ENCODE assay signal across 5 fruit fly cellular contexts in genomic region chr3R:10111815-10112185, dm6.
TF ChIP-seq lines count a peak whose summit lies in the region.

No protein-coding gene starts in this region.

- TF ChIP-seq CTCF in whole organism, embryonic (GFP tag; optimal IDR thresholded peaks at IDR 0.05; lab: Kevin White, UChicago), result no peak

TF ChIP-seq in whole organism, adult, 20 proteins besides CTCF, POLR2A, EP300 and RAD21:
- TF ChIP-seq CG11617 (GFP tag; optimal IDR thresholded peaks at IDR 0.05; lab: Kevin White, UChicago) (peak; percentile 76), CG33017 (tag; optimal IDR thresholded peaks at IDR 0.05; lab: Kevin White, UChicago) (peak; percentile 14), Mnt (GFP tag; optimal IDR thresholded peaks at IDR 0.05; lab: Kevin White, UChicago) (no peak), CG14711 (tag; optimal IDR thresholded peaks at IDR 0.05; lab: Kevin White, UChicago) (peak; percentile 8), CG7045 (GFP tag; optimal IDR thresholded peaks at IDR 0.05; lab: Kevin White, UChicago) (peak; percentile 26), cnc (optimal IDR thresholded peaks at IDR 0.05; lab: Kevin White, UChicago) (no peak), toe (GFP tag; optimal IDR thresholded peaks at IDR 0.05; lab: Kevin White, UChicago) (peak; percentile 4), CG7101 (tag; optimal IDR thresholded peaks at IDR 0.05; lab: Kevin White, UChicago) (peak; percentile 47), Clk (GFP tag; optimal IDR thresholded peaks at IDR 0.05; lab: Kevin White, UChicago) (no peak)
TF ChIP-seq in whole organism, adult: peak in this region for 6.

TF ChIP-seq in whole organism, embryonic, 481 proteins besides CTCF, POLR2A, EP300 and RAD21 (continues in another document):
- TF ChIP-seq CG30020 (tag; optimal IDR thresholded peaks at IDR 0.05; lab: Kevin White, UChicago), result no peak
- TF ChIP-seq Xbp1 (GFP tag; optimal IDR thresholded peaks at IDR 0.05; lab: Kevin White, UChicago), result peak; percentile 14
- peak; percentile 21 for TF ChIP-seq tio (GFP tag; optimal IDR thresholded peaks at IDR 0.05; lab: Kevin White, UChicago)
- no peak for TF ChIP-seq hth (optimal IDR thresholded peaks at IDR 0.05; lab: Kevin White, UChicago)
- TF ChIP-seq tin (GFP tag; optimal IDR thresholded peaks at IDR 0.05; lab: Kevin White, UChicago), result no peak
- 0 out of 3 replicates have a peak, but pooled peaks have one; percentile 10 for TF ChIP-seq CG11695 (GFP tag; IDR thresholded peaks at IDR 0.05; lab: Robert Waterston, UW)
- no peak for TF ChIP-seq CG1602 (GFP tag; optimal IDR thresholded peaks at IDR 0.05; lab: Kevin White, UChicago)
- no peak for TF ChIP-seq ham (GFP tag; IDR thresholded peaks at IDR 0.05; lab: Robert Waterston, UW)
- no peak for TF ChIP-seq rib (GFP tag; IDR thresholded peaks at IDR 0.05; lab: Robert Waterston, UW)
- TF ChIP-seq CG3281 (GFP tag; optimal IDR thresholded peaks at IDR 0.05; lab: Kevin White, UChicago), result peak; percentile 4
- peak; percentile 46 for TF ChIP-seq CG2712 (tag; optimal IDR thresholded peaks at IDR 0.05; lab: Kevin White, UChicago)
- no peak for TF ChIP-seq sens-2 (GFP tag; IDR thresholded peaks at IDR 0.05; lab: Robert Waterston, UW)
- TF ChIP-seq CG12219 (GFP tag; optimal IDR thresholded peaks at IDR 0.05; lab: Kevin White, UChicago), result no peak
- TF ChIP-seq CG7839 (tag; optimal IDR thresholded peaks at IDR 0.05; lab: Kevin White, UChicago), result peak; percentile 41
- TF ChIP-seq lilli (GFP tag; optimal IDR thresholded peaks at IDR 0.05; lab: Kevin White, UChicago), result no peak
- TF ChIP-seq CG30403 (GFP tag; optimal IDR thresholded peaks at IDR 0.05; lab: Kevin White, UChicago), result peak; percentile 44
- TF ChIP-seq CG13624 (GFP tag; optimal IDR thresholded peaks at IDR 0.05; lab: Kevin White, UChicago), result no peak
- TF ChIP-seq scrt (GFP tag; optimal IDR thresholded peaks at IDR 0.05; lab: Kevin White, UChicago), result no peak
- TF ChIP-seq Dbx (GFP tag; IDR thresholded peaks at IDR 0.05; lab: Robert Waterston, UW), result 0 out of 3 replicates have a peak, but pooled peaks have one; percentile 13
- peak; percentile 7 for TF ChIP-seq CG13424 (tag; optimal IDR thresholded peaks at IDR 0.05; lab: Kevin White, UChicago)
- TF ChIP-seq bbx (GFP tag; IDR thresholded peaks at IDR 0.05; lab: Robert Waterston, UW; ENCODE audit: partially characterized antibody), result no peak

TF ChIP-seq in whole organism, prepupa, 60 proteins besides CTCF, POLR2A, EP300 and RAD21 (continues in another document):
- peak; percentile 5 for TF ChIP-seq CG31627 (GFP tag; optimal IDR thresholded peaks at IDR 0.05; lab: Kevin White, UChicago)
- TF ChIP-seq Met (GFP tag; optimal IDR thresholded peaks at IDR 0.05; lab: Kevin White, UChicago), result peak; percentile 49
- peak; percentile 41 for TF ChIP-seq CG8632 (GFP tag; optimal IDR thresholded peaks at IDR 0.05; lab: Kevin White, UChicago)
- TF ChIP-seq Lpt (GFP tag; optimal IDR thresholded peaks at IDR 0.05; lab: Kevin White, UChicago), result no peak
- TF ChIP-seq CG1621 (tag; optimal IDR thresholded peaks at IDR 0.05; lab: Kevin White, UChicago), result no peak
- no peak for TF ChIP-seq ss (GFP tag; optimal IDR thresholded peaks at IDR 0.05; lab: Kevin White, UChicago)
- TF ChIP-seq CG15336 (GFP tag; IDR thresholded peaks at IDR 0.05; lab: Robert Waterston, UW), result peak; percentile 61
- no peak for TF ChIP-seq lz (GFP tag; optimal IDR thresholded peaks at IDR 0.05; lab: Kevin White, UChicago)
- peak; percentile 38 for TF ChIP-seq CG34406 (GFP tag; optimal IDR thresholded peaks at IDR 0.05; lab: Kevin White, UChicago)
- TF ChIP-seq Ets21C (GFP tag; optimal IDR thresholded peaks at IDR 0.05; lab: Kevin White, UChicago), result no peak
- TF ChIP-seq fd85E (GFP tag; optimal IDR thresholded peaks at IDR 0.05; lab: Kevin White, UChicago), result no peak
- TF ChIP-seq CG7368 (GFP tag; optimal IDR thresholded peaks at IDR 0.05; lab: Kevin White, UChicago), result no peak
- no peak for TF ChIP-seq Eip93F (GFP tag; optimal IDR thresholded peaks at IDR 0.05; lab: Kevin White, UChicago)
- peak in 1 of 2 experiments; percentile 40 for TF ChIP-seq salr (GFP tag; optimal IDR thresholded peaks at IDR 0.05; lab: Kevin White, UChicago)
- TF ChIP-seq CG3919 (GFP tag; optimal IDR thresholded peaks at IDR 0.05; lab: Kevin White, UChicago), result peak; percentile 26
- TF ChIP-seq CG6276 (GFP tag; optimal IDR thresholded peaks at IDR 0.05; lab: Kevin White, UChicago), result peak; percentile 38
- TF ChIP-seq CG32006 (GFP tag; optimal IDR thresholded peaks at IDR 0.05; lab: Kevin White, UChicago), result peak; percentile 75
- peak; percentile 34; the same call in 1 of the 3 replicates for TF ChIP-seq CG6163 (GFP tag; IDR thresholded peaks at IDR 0.05; lab: Robert Waterston, UW)
- no peak for TF ChIP-seq CG6854 (GFP tag; optimal IDR thresholded peaks at IDR 0.05; lab: Kevin White, UChicago)
- peak; percentile 3 for TF ChIP-seq net (GFP tag; optimal IDR thresholded peaks at IDR 0.05; lab: Kevin White, UChicago)
- TF ChIP-seq Gug (GFP tag; IDR thresholded peaks at IDR 0.05; lab: Robert Waterston, UW), result 0 out of 2 replicates have a peak, but pooled peaks have one; percentile 30

TF ChIP-seq in whole organism, pupa, 21 proteins besides CTCF, POLR2A, EP300 and RAD21:
- no peak for TF ChIP-seq Pif1A (GFP tag; optimal IDR thresholded peaks at IDR 0.05; lab: Kevin White, UChicago)
- TF ChIP-seq EcR (GFP tag; optimal IDR thresholded peaks at IDR 0.05; lab: Kevin White, UChicago), result no peak
- no peak for TF ChIP-seq CG13204 (GFP tag; optimal IDR thresholded peaks at IDR 0.05; lab: Kevin White, UChicago)
- peak; percentile 60 for TF ChIP-seq CG14655 (GFP tag; optimal IDR thresholded peaks at IDR 0.05; lab: Kevin White, UChicago)
- TF ChIP-seq fd96Ca (GFP tag; IDR thresholded peaks at IDR 0.05; lab: Robert Waterston, UW), result no peak; the same call in 2 of the 3 replicates
- peak; percentile 11 for TF ChIP-seq CG9948 (tag; optimal IDR thresholded peaks at IDR 0.05; lab: Kevin White, UChicago)
- TF ChIP-seq CG15710 (tag; optimal IDR thresholded peaks at IDR 0.05; lab: Kevin White, UChicago), result peak; percentile 12
- TF ChIP-seq CG4496 (GFP tag; IDR thresholded peaks at IDR 0.05; lab: Robert Waterston, UW), result peak; percentile 38; the same call in 1 of the 3 replicates
- TF ChIP-seq CG10348 (GFP tag; IDR thresholded peaks at IDR 0.05; lab: Robert Waterston, UW), result no peak
- peak; percentile 11 for TF ChIP-seq Snoo (tag; optimal IDR thresholded peaks at IDR 0.05; lab: Kevin White, UChicago)
- TF ChIP-seq CG12605 (GFP tag; IDR thresholded peaks at IDR 0.05; lab: Robert Waterston, UW), result no peak; the same call in 1 of the 2 replicates
- TF ChIP-seq Ets98B (GFP tag; IDR thresholded peaks at IDR 0.05; lab: Robert Waterston, UW), result no peak; the same call in 1 of the 2 replicates
- no peak for TF ChIP-seq Pif1B (GFP tag; optimal IDR thresholded peaks at IDR 0.05; lab: Kevin White, UChicago)
- peak; percentile 44 for TF ChIP-seq CG8159 (tag; optimal IDR thresholded peaks at IDR 0.05; lab: Kevin White, UChicago)
- peak; percentile 56 for TF ChIP-seq CG8301 (tag; optimal IDR thresholded peaks at IDR 0.05; lab: Kevin White, UChicago)
- TF ChIP-seq gl (tag; optimal IDR thresholded peaks at IDR 0.05; lab: Kevin White, UChicago), result no peak
- no peak for TF ChIP-seq CG34367 (tag; optimal IDR thresholded peaks at IDR 0.05; lab: Kevin White, UChicago)
- TF ChIP-seq rn (GFP tag; IDR thresholded peaks at IDR 0.05; lab: Robert Waterston, UW), result no peak
- peak; percentile 30; the same call in 1 of the 2 replicates for TF ChIP-seq CG32121 (GFP tag; IDR thresholded peaks at IDR 0.05; lab: Robert Waterston, UW)
- TF ChIP-seq CG17806 (tag; optimal IDR thresholded peaks at IDR 0.05; lab: Kevin White, UChicago), result no peak
- TF ChIP-seq D1 (tag; optimal IDR thresholded peaks at IDR 0.05; lab: Kevin White, UChicago), result peak; percentile 36

TF ChIP-seq in whole organism, wandering third instar larva, 38 proteins besides CTCF, POLR2A, EP300 and RAD21:
- TF ChIP-seq N (GFP tag; optimal IDR thresholded peaks at IDR 0.05; lab: Kevin White, UChicago) (no peak), fru (GFP tag; optimal IDR thresholded peaks at IDR 0.05; lab: Kevin White, UChicago) (peak; percentile 20), Vsx2 (GFP tag; optimal IDR thresholded peaks at IDR 0.05; lab: Kevin White, UChicago; ENCODE audit: partially characterized antibody) (no peak), jim (GFP tag; optimal IDR thresholded peaks at IDR 0.05; lab: Kevin White, UChicago) (no peak), lola (GFP tag; optimal IDR thresholded peaks at IDR 0.05; lab: Kevin White, UChicago) (no peak), Sp1 (GFP tag; optimal IDR thresholded peaks at IDR 0.05; lab: Kevin White, UChicago) (peak; percentile 14), rgr (GFP tag; optimal IDR thresholded peaks at IDR 0.05; lab: Kevin White, UChicago) (peak; percentile 20), HLH106 (tag; optimal IDR thresholded peaks at IDR 0.05; lab: Kevin White, UChicago) (peak; percentile 24), Myc (optimal IDR thresholded peaks at IDR 0.05; lab: Kevin White, UChicago) (no peak), Rel (GFP tag; optimal IDR thresholded peaks at IDR 0.05; lab: Kevin White, UChicago) (no peak), Rel (tag; optimal IDR thresholded peaks at IDR 0.05; lab: Kevin White, UChicago) (no peak), foxo (GFP tag; optimal IDR thresholded peaks at IDR 0.05; lab: Kevin White, UChicago) (peak in 1 of 2 experiments; percentile 46)
